Fruit fly (Drosophila melanogaster) Kc167 (cell line): Measurements from ENCODE around the gene CG33687.

Source experiments
- Myc ChIP-seq: fragments of >200 bp; optimal IDR thresholded peaks from 2 replicates; lab custom pipeline; 2017; ENCODE audit warnings: missing external identifiers
- Sin3A ChIP-seq: fragments of >200 bp; optimal IDR thresholded peaks from 2 replicates; lab custom pipeline; 2018; ENCODE audit warnings: missing external identifiers
- insv ChIP-seq: fragments of >200 bp; optimal IDR thresholded peaks from 3 replicates; lab custom pipeline; 2018; ENCODE audit warnings: missing external identifiers
- psq ChIP-seq: fragments of >200 bp; optimal IDR thresholded peaks from 2 replicates; lab custom pipeline; 2017; ENCODE audit warnings: missing external identifiers
- ttk ChIP-seq: sonication (Bioruptor generic); optimal IDR thresholded peaks from 2 replicates; lab custom pipeline; 2017; ENCODE audit warnings: missing external identifiers

DNA sequence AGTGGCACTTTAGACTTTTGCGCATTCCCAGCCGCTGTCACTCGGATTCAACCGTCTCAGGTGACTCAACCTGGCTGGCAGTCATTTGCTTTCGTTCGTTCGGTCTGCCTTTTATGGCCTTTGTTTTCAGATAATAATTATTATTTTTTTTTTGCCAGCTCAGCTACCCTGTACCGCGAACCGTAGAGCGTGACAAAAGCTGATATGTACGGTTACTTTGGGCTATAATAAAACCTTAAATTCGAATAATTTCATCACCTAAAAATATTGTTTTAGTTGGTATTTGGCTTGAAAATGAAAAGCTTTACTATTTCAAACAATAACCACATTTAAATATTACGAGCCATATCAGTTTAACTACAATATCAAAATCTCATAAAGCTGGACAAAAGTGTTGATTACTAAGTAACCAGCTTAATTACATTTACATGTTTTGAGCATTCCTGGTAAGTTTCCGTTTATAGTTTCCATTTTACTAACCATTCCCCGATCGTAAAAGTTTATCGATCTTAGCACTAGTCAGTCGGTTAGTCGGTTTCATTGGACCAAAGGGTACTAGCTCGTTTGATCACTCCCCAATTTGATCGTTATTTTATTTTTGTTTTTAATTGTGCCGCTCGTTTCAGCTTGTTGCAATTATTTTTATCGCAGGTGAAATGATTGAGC, 46.7 kb upstream of the CG33687 start:
- no peak for TF ChIP-seq insv (lab: Kevin White, UChicago)
- no peak for TF ChIP-seq psq (lab: Kevin White, UChicago)
- no peak for TF ChIP-seq Myc (lab: Kevin White, UChicago)
- no peak for TF ChIP-seq Sin3A (lab: Kevin White, UChicago)
- TF ChIP-seq ttk (lab: Kevin White, UChicago), result no peak
